Worm (Caenorhabditis elegans) whole organism, L2 larva: ENCODE measurements around the gene str-254.

Experiments used
- ceh-16 ChIP-seq: fragments of 150-350 bp; optimal IDR thresholded peaks from 2 replicates; lab custom pipeline; 2014; ENCODE audit warnings: missing biosample characterization, missing genetic modification characterization
- ceh-82 ChIP-seq: fragments of 150-350 bp; optimal IDR thresholded peaks from 2 replicates; lab custom pipeline; 2014; ENCODE audit warnings: missing biosample characterization, missing genetic modification characterization
- lin-13 ChIP-seq: fragments of 150-350 bp; optimal IDR thresholded peaks from 2 replicates; lab custom pipeline; 2014; ENCODE audit warnings: missing biosample characterization, missing genetic modification reagents, missing genetic modification characterization

- TF ChIP-seq lin-13 (GFP tag; lab: Kevin White, UChicago), result no peak
- no peak for TF ChIP-seq ceh-82
- TF ChIP-seq ceh-16 (tag; lab: Kevin White, UChicago), result no peak
Measured at ce11 chrV:16118601-16119000, 34.7 kb downstream of the str-254 start, which contains the start of gene str-103.
